Fruit fly (Drosophila melanogaster): ENCODE measurements around the gene CG15646.

Gene CG15646

DNA sequence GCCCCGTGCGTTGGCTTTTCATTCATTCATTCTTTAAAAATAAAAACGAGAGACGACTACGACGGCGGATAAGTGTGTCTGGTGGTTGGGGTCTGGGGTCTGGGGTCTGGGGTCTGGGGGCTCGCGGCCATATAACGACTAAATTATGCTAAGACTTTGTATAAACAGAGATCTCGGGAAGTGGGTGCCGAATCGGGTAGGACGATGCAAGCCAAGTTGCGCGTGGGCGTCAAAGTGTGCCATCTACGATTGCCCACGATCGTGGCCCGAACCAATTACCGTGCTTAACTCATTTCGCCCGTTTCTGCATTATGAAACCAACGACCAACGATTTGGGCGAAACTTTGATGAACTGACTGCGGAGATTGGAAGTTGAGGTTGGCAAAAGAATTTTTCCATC lies 47.0 kb downstream of the CG15646 start:
- TF ChIP-seq CG18764 (GFP tag; optimal IDR thresholded peaks at IDR 0.05) (no peak), CG4820 (GFP tag; optimal IDR thresholded peaks at IDR 0.05) (no peak), sd (tag; optimal IDR thresholded peaks at IDR 0.05) (peak; percentile 10), slp2 (GFP tag; optimal IDR thresholded peaks at IDR 0.05) (no peak), PHDP (tag; optimal IDR thresholded peaks at IDR 0.05) (no peak), Ssrp (tag; optimal IDR thresholded peaks at IDR 0.05) (no peak), CG2116 (GFP tag; optimal IDR thresholded peaks at IDR 0.05) (no peak), ssp (GFP tag; IDR thresholded peaks at IDR 0.05) (no peak), Adf1 (GFP tag; IDR thresholded peaks at IDR 0.05) (no peak), sr (GFP tag; IDR thresholded peaks at IDR 0.05) (peak; percentile 91), CG8089 (GFP tag; optimal IDR thresholded peaks at IDR 0.05) (no peak), chinmo (GFP tag; IDR thresholded peaks at IDR 0.05; ENCODE audit: partially characterized antibody) (0 out of 4 replicates have a peak, but pooled peaks have one; percentile 28), CG8281 (tag; optimal IDR thresholded peaks at IDR 0.05) (no peak), da (GFP tag; optimal IDR thresholded peaks at IDR 0.05) (no peak), CG13894 (tag; optimal IDR thresholded peaks at IDR 0.05) (peak; percentile 13)

- TF ChIP-seq Bgb (GFP tag; IDR thresholded peaks at IDR 0.05; ENCODE audit: partially characterized antibody) (no peak), CG4707 (GFP tag; optimal IDR thresholded peaks at IDR 0.05) (peak; percentile 28), Lpt (GFP tag; optimal IDR thresholded peaks at IDR 0.05) (no peak), Mrtf (GFP tag; IDR thresholded peaks at IDR 0.05) (peak; percentile 85), CG9932 (GFP tag; IDR thresholded peaks at IDR 0.05) (peak; percentile 92), ato (GFP tag; IDR thresholded peaks at IDR 0.05; ENCODE audit: partially characterized antibody) (no peak), E2f2 (GFP tag; IDR thresholded peaks at IDR 0.05) (peak; percentile 57), Hr51 (GFP tag; optimal IDR thresholded peaks at IDR 0.05) (peak in 1 of 2 experiments; percentile 79), CG7271 (tag; optimal IDR thresholded peaks at IDR 0.05) (no peak), dati (GFP tag; IDR thresholded peaks at IDR 0.05) (peak; percentile 52; the same call in 1 of the 2 replicates), disco-r (GFP tag; optimal IDR thresholded peaks at IDR 0.05) (no peak), tup (GFP tag; optimal IDR thresholded peaks at IDR 0.05) (no peak), CG1792 (GFP tag; optimal IDR thresholded peaks at IDR 0.05) (peak; percentile 68), CG12071 (GFP tag; optimal IDR thresholded peaks at IDR 0.05) (peak; percentile 73), CG6272 (GFP tag; IDR thresholded peaks at IDR 0.05) (peak; percentile 77), cas (GFP tag; IDR thresholded peaks at IDR 0.05) (peak; percentile 75; the same call in 1 of the 2 replicates), CG15696 (tag; optimal IDR thresholded peaks at IDR 0.05) (no peak), zfh1 (GFP tag; IDR thresholded peaks at IDR 0.05) (peak; percentile 82), CG13624 (GFP tag; optimal IDR thresholded peaks at IDR 0.05) (peak; percentile 77), toy (GFP tag; IDR thresholded peaks at IDR 0.05) (peak; percentile 60; the same call in 1 of the 2 replicates), cad (GFP tag; optimal IDR thresholded peaks at IDR 0.05) (no peak), Bdp1 (GFP tag; optimal IDR thresholded peaks at IDR 0.05) (peak; percentile 39), CG7987 (GFP tag; optimal IDR thresholded peaks at IDR 0.05) (peak; percentile 33), tll (GFP tag; optimal IDR thresholded peaks at IDR 0.05) (no peak), odd (GFP tag; optimal IDR thresholded peaks at IDR 0.05) (peak; percentile 47), CG18011 (GFP tag; optimal IDR thresholded peaks at IDR 0.05) (peak; percentile 32), CG13424 (tag; optimal IDR thresholded peaks at IDR 0.05) (peak; percentile 81), CG12942 (GFP tag; optimal IDR thresholded peaks at IDR 0.05) (peak; percentile 57), TFAM (GFP tag; optimal IDR thresholded peaks at IDR 0.05) (no peak), chn (GFP tag; optimal IDR thresholded peaks at IDR 0.05) (peak; percentile 18), sug (tag; optimal IDR thresholded peaks at IDR 0.05) (peak; percentile 58), fru (optimal IDR thresholded peaks at IDR 0.05) (no peak), lbe (GFP tag; optimal IDR thresholded peaks at IDR 0.05) (peak; percentile 70), gro (GFP tag; optimal IDR thresholded peaks at IDR 0.05) (peak; percentile 48), CG7963 (GFP tag; IDR thresholded peaks at IDR 0.05; ENCODE audit: partially characterized antibody) (no peak), CG6254 (GFP tag; optimal IDR thresholded peaks at IDR 0.05) (peak; percentile 6)
Measured at dm6 chrX:15622970-15623402, 47.8 kb downstream of the CG15646 start.

All from whole organism, embryonic.